Fruit fly (Drosophila melanogaster): ENCODE results near the gene CG33766.
A peak's percentile ranks its signal among the peaks of the same experiment; 100 is the strongest.

The CG33766 gene

dm6 chr3L:22647627-22648026 lies 2.2 kb downstream of the CG33766 start, which contains the start of gene CG33769:
CG33769 (plus strand) TSS chr3L:22647927.
- TF ChIP-seq CG4328 (GFP tag; optimal IDR thresholded peaks at IDR 0.05) (no peak), CG2202 (tag; optimal IDR thresholded peaks at IDR 0.05) (no peak), CG11085 (GFP tag; IDR thresholded peaks at IDR 0.05) (no peak), disco-r (GFP tag; optimal IDR thresholded peaks at IDR 0.05) (no peak), zfh2 (GFP tag; optimal IDR thresholded peaks at IDR 0.05) (no peak), Dbx (GFP tag; IDR thresholded peaks at IDR 0.05) (no peak)

dm6 chr3L:22648372-22648771 lies 2.9 kb downstream of the CG33766 start, which contains the start of gene CG33770:
CG33770 (plus strand) TSS chr3L:22648672.
- no peak for TF ChIP-seq CG8765 (GFP tag; IDR thresholded peaks at IDR 0.05)
- no peak for TF ChIP-seq ac (GFP tag; optimal IDR thresholded peaks at IDR 0.05)
- TF ChIP-seq exex (tag; optimal IDR thresholded peaks at IDR 0.05) = no peak
- TF ChIP-seq nau (GFP tag; optimal IDR thresholded peaks at IDR 0.05) = no peak
- TF ChIP-seq so (GFP tag; IDR thresholded peaks at IDR 0.05) = no peak
- no peak for TF ChIP-seq CTCF (GFP tag; optimal IDR thresholded peaks at IDR 0.05)
- no peak for TF ChIP-seq bbx (GFP tag; IDR thresholded peaks at IDR 0.05; ENCODE audit: partially characterized antibody)
- TF ChIP-seq CG8290 (GFP tag; optimal IDR thresholded peaks at IDR 0.05) = no peak
- TF ChIP-seq CG8290 (tag; optimal IDR thresholded peaks at IDR 0.05) = no peak
- no peak for TF ChIP-seq Dp (GFP tag; optimal IDR thresholded peaks at IDR 0.05)
- TF ChIP-seq CG13775 (GFP tag; optimal IDR thresholded peaks at IDR 0.05) = no peak
- TF ChIP-seq CG15011 (GFP tag; optimal IDR thresholded peaks at IDR 0.05) = no peak
- no peak for TF ChIP-seq Hr39 (optimal IDR thresholded peaks at IDR 0.05)
- TF ChIP-seq CG17186 (GFP tag; optimal IDR thresholded peaks at IDR 0.05) = no peak
- no peak for TF ChIP-seq CG11560 (tag; IDR thresholded peaks at IDR 0.05)

dm6 chr3L:22649096-22649495 lies 3.7 kb downstream of the CG33766 start, which contains the start of gene CG33771:
CG33771 (plus strand) TSS chr3L:22649396.
- no peak for TF ChIP-seq sc (optimal IDR thresholded peaks at IDR 0.05)
- no peak for TF ChIP-seq sc (GFP tag; optimal IDR thresholded peaks at IDR 0.05)
- TF ChIP-seq pita (GFP tag; optimal IDR thresholded peaks at IDR 0.05) = no peak
- TF ChIP-seq CG13296 (GFP tag; optimal IDR thresholded peaks at IDR 0.05) = no peak
- TF ChIP-seq Myb (GFP tag; optimal IDR thresholded peaks at IDR 0.05) = no peak
- TF ChIP-seq CG13424 (tag; optimal IDR thresholded peaks at IDR 0.05) = no peak

- no peak for TF ChIP-seq CG11723 (GFP tag; optimal IDR thresholded peaks at IDR 0.05)
- no peak for TF ChIP-seq CG31365 (tag; optimal IDR thresholded peaks at IDR 0.05)
Measured at dm6 chr3L:22652425-22652824, 7.0 kb downstream of the CG33766 start, which contains the start of gene CG33772. CG33772 (minus strand) TSS chr3L:22652525.

dm6 chr3L:22665110-22665509 lies 19.7 kb downstream of the CG33766 start:
- TF ChIP-seq Xbp1 (GFP tag; optimal IDR thresholded peaks at IDR 0.05) = peak; percentile 34
- no peak for TF ChIP-seq Stat92E (GFP tag; optimal IDR thresholded peaks at IDR 0.05)
- peak; percentile 8 for TF ChIP-seq CG30431 (GFP tag; optimal IDR thresholded peaks at IDR 0.05)
- TF ChIP-seq NfI (GFP tag; optimal IDR thresholded peaks at IDR 0.05) = no peak
- TF ChIP-seq Ada2b (GFP tag; IDR thresholded peaks at IDR 0.05) = peak; percentile 13; the same call in 1 of the 2 replicates
- peak; percentile 21 for TF ChIP-seq Sox102F (GFP tag; optimal IDR thresholded peaks at IDR 0.05)
- TF ChIP-seq CG3838 (GFP tag; optimal IDR thresholded peaks at IDR 0.05) = no peak
- peak in 1 of 2 experiments; percentile 32 for TF ChIP-seq Hr51 (GFP tag; optimal IDR thresholded peaks at IDR 0.05)
- TF ChIP-seq Lhr (GFP tag; optimal IDR thresholded peaks at IDR 0.05) = no peak
- no peak for TF ChIP-seq dimm (GFP tag; IDR thresholded peaks at IDR 0.05)
- peak in 1 of 2 experiments; percentile 57 for TF ChIP-seq bsh (GFP tag; optimal IDR thresholded peaks at IDR 0.05)
- peak; percentile 1 for TF ChIP-seq CoRest (tag; optimal IDR thresholded peaks at IDR 0.05)
- TF ChIP-seq CG10267 (tag; optimal IDR thresholded peaks at IDR 0.05) = no peak
- 0 out of 2 replicates have a peak, but pooled peaks have one; percentile 5 for TF ChIP-seq CG1024 (GFP tag; IDR thresholded peaks at IDR 0.05)
- TF ChIP-seq dysf (GFP tag; IDR thresholded peaks at IDR 0.05) = peak; percentile 26; the same call in 1 of the 3 replicates
- TF ChIP-seq sens-2 (GFP tag; IDR thresholded peaks at IDR 0.05) = 0 out of 2 replicates have a peak, but pooled peaks have one; percentile 23
- no peak for TF ChIP-seq odd (GFP tag; optimal IDR thresholded peaks at IDR 0.05)
- TF ChIP-seq kah (GFP tag; optimal IDR thresholded peaks at IDR 0.05) = no peak

All from whole organism, embryonic.